Worm (Caenorhabditis elegans) whole organism, L3 larva: Measurements from ENCODE around the gene msp-49.

Experiments used
- ceh-82 ChIP-seq: fragments of 150-350 bp; optimal IDR thresholded peaks from 2 replicates; lab custom pipeline; 2014; ENCODE audit warnings: missing biosample characterization, missing genetic modification characterization
- egl-27 ChIP-seq: sonication (generic microtip); optimal IDR thresholded peaks from 4 replicates; lab custom pipeline; 2017; ENCODE audit warnings: missing biosample characterization, missing genetic modification reagents, missing genetic modification characterization

DNA sequence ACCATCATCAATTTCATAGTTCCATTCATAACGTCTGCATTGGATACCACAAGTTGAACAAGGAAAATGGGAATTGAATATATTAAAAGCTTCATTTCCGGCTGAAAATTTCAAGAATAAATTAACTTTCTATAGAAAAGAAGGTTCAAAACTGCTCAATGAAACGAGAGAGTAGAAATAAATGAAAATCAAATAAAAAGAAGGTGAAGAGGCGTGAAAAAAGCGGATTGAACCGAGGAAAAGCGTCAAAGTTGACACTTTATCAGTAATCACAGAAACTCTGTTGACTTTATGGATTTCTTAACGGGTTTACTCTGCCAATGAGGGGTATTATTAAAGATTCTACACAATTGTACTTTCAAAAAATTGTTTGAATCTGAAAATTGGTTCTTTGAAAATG, 44.2 kb downstream of the msp-49 start, which contains the start of gene pho-4:
- TF ChIP-seq ceh-82 (tag; lab: Kevin White, UChicago) (no peak), egl-27 (tag; lab: Kevin White, UChicago) (no peak)
